Worm (Caenorhabditis elegans) whole organism, L4 larva: ENCODE results near the gene T26H5.10.

Experiments
- F10B5.3 ChIP-seq: sonication (generic microtip); optimal IDR thresholded peaks from 2 replicates; lab custom pipeline; 2016; ENCODE audit warnings: mild to moderate bottlenecking, missing genetic modification characterization, missing compliant biosample characterization
- F44E2.7 ChIP-seq: fragments of 200-800 bp; sonication (Bioruptor generic); IDR thresholded peaks from 2 replicates; pipeline ENCODE4 v2.1.2; 2022; ENCODE audit warnings: missing genetic modification characterization, missing compliant biosample characterization
- F49E8.2 ChIP-seq: sonication (generic microtip); optimal IDR thresholded peaks from 2 replicates; lab custom pipeline; 2016; ENCODE audit warnings: missing compliant biosample characterization, mild to moderate bottlenecking, missing genetic modification characterization, borderline replicate concordance
- T20F7.1 ChIP-seq: fragments of 200-800 bp; sonication (Bioruptor generic); optimal IDR thresholded peaks from 2 replicates; lab custom pipeline; 2018; ENCODE audit warnings: mild to moderate bottlenecking, missing genetic modification characterization, missing compliant biosample characterization
- ZK337.2 ChIP-seq: fragments of 200-800 bp; sonication (Bioruptor generic); IDR thresholded peaks from 2 replicates; pipeline ENCODE4 v1.3.6; 2022; ENCODE audit warnings: missing genetic modification reagents, missing genetic modification characterization, missing compliant biosample characterization
- ZK546.5 ChIP-seq, 2 experiments: sonication (generic microtip); optimal IDR thresholded peaks; 2 replicates each; lab custom pipeline; 2017; ENCODE audit warnings: missing biosample characterization in 2 of 2, missing genetic modification characterization in 2 of 2
- ama-1 ChIP-seq: fragments of 150-350 bp; optimal IDR thresholded peaks from 2 replicates; lab custom pipeline; 2014; ENCODE audit warnings: inconsistent platforms, mixed read lengths
- arid-1 ChIP-seq: fragments of 200-800 bp; sonication (Bioruptor generic); conservative IDR thresholded peaks from 2 replicates; pipeline ENCODE4 v1.3.6; 2022; ENCODE audit warnings: missing genetic modification reagents, missing genetic modification characterization, missing compliant biosample characterization
- attf-4 ChIP-seq: sonication (generic microtip); optimal IDR thresholded peaks from 3 replicates; lab custom pipeline; 2017; ENCODE audit warnings: missing biosample characterization, missing genetic modification characterization
- ceh-20 ChIP-seq: fragments of 200-800 bp; sonication (Bioruptor generic); IDR thresholded peaks from 2 replicates; pipeline ENCODE4 v1.3.6; 2022; ENCODE audit warnings: missing genetic modification reagents, missing genetic modification characterization, missing compliant biosample characterization
- ceh-82 ChIP-seq: sonication (generic microtip); optimal IDR thresholded peaks from 2 replicates; lab custom pipeline; 2017; ENCODE audit warnings: missing biosample characterization, missing genetic modification characterization
- ces-1 ChIP-seq: fragments of 150-350 bp; sonication (generic microtip); optimal IDR thresholded peaks from 4 replicates; lab custom pipeline; 2014; ENCODE audit warnings: missing biosample characterization, missing genetic modification reagents, missing genetic modification characterization
- cey-2 ChIP-seq: sonication (generic microtip); optimal IDR thresholded peaks from 3 replicates; lab custom pipeline; 2017; ENCODE audit warnings: missing genetic modification characterization, mild to moderate bottlenecking, missing compliant biosample characterization, antibody characterized with exemption, borderline replicate concordance; ENCODE audit not compliant: insufficient read depth
- ctbp-1 ChIP-seq: fragments of 200-800 bp; sonication (Bioruptor generic); IDR thresholded peaks from 2 replicates; pipeline ENCODE4 v1.3.6; 2022; ENCODE audit warnings: missing genetic modification reagents, missing genetic modification characterization, missing compliant biosample characterization
- daf-16 ChIP-seq, 3 experiments: sonication (generic microtip); optimal IDR thresholded peaks; 2 replicates each; lab custom pipeline; 2016 to 2017; ENCODE audit warnings: missing genetic modification characterization in 3 of 3, missing genetic modification reagents in 3 of 3, mild to moderate bottlenecking in 2 of 3, missing compliant biosample characterization in 2 of 3, missing biosample characterization in 1 of 3, moderate library complexity in 1 of 3
- daf-8 ChIP-seq: fragments of 200-800 bp; sonication (Bioruptor generic); IDR thresholded peaks from 2 replicates; pipeline ENCODE4 v1.3.6; 2022; ENCODE audit warnings: missing genetic modification characterization, missing compliant biosample characterization
- dmd-6 ChIP-seq: fragments of 200-800 bp; sonication (Bioruptor generic); IDR thresholded peaks from 2 replicates; pipeline ENCODE4 v1.3.6; 2022; ENCODE audit warnings: missing genetic modification reagents, missing genetic modification characterization, missing compliant biosample characterization
- egl-27 ChIP-seq: sonication (generic microtip); optimal IDR thresholded peaks from 3 replicates; lab custom pipeline; 2017; ENCODE audit warnings: missing biosample characterization, missing genetic modification reagents, missing genetic modification characterization
- egl-43 ChIP-seq: fragments of 200-800 bp; sonication (Bioruptor generic); IDR thresholded peaks from 2 replicates; pipeline ENCODE4 v1.3.6; 2022; ENCODE audit warnings: missing genetic modification reagents, missing genetic modification characterization, missing compliant biosample characterization
- lin-15B ChIP-seq: fragments of 150-350 bp; sonication (generic microtip); optimal IDR thresholded peaks from 3 replicates; lab custom pipeline; 2014; ENCODE audit warnings: missing biosample characterization, missing genetic modification characterization
- lin-29 ChIP-seq: fragments of 200-800 bp; sonication (Bioruptor generic); IDR thresholded peaks from 2 replicates; pipeline ENCODE4 v1.3.6; 2022; ENCODE audit warnings: missing genetic modification reagents, missing genetic modification characterization, missing compliant biosample characterization
- lin-38 ChIP-seq: fragments of 200-800 bp; sonication (Bioruptor generic); IDR thresholded peaks from 2 replicates; pipeline ENCODE4 v1.3.6; 2022; ENCODE audit warnings: missing genetic modification reagents, missing genetic modification characterization, missing compliant biosample characterization
- lir-3 ChIP-seq: sonication (generic microtip); optimal IDR thresholded peaks from 2 replicates; lab custom pipeline; 2016; ENCODE audit warnings: mild to moderate bottlenecking, missing genetic modification characterization, missing compliant biosample characterization
- lsy-2 ChIP-seq, 2 experiments: fragments of 150-350 bp in 1 of 2; sonication (generic microtip) in 1 of 2; optimal IDR thresholded peaks; 2 replicates each; lab custom pipeline; 2014 to 2017; ENCODE audit warnings: missing biosample characterization in 2 of 2, missing genetic modification characterization in 2 of 2
- madf-9 ChIP-seq: fragments of 200-800 bp; sonication (Bioruptor generic); conservative IDR thresholded peaks from 2 replicates; pipeline ENCODE4 v1.3.6; 2022; ENCODE audit warnings: missing genetic modification reagents, missing genetic modification characterization, missing compliant biosample characterization
- nhr-25 ChIP-seq: sonication (generic microtip); optimal IDR thresholded peaks from 2 replicates; lab custom pipeline; 2017; ENCODE audit warnings: missing genetic modification characterization, mild to moderate bottlenecking, missing compliant biosample characterization, antibody characterized with exemption, moderate library complexity, borderline replicate concordance; ENCODE audit not compliant: insufficient read depth
- nhr-48 ChIP-seq: sonication (generic microtip); optimal IDR thresholded peaks from 2 replicates; lab custom pipeline; 2016; ENCODE audit warnings: mild to moderate bottlenecking, missing genetic modification characterization, missing compliant biosample characterization
- nhr-76 ChIP-seq: fragments of 150-350 bp; optimal IDR thresholded peaks from 2 replicates; lab custom pipeline; 2014; ENCODE audit warnings: missing biosample characterization, missing genetic modification characterization
- set-16 ChIP-seq: fragments of 200-800 bp; sonication (Bioruptor generic); IDR thresholded peaks from 2 replicates; pipeline ENCODE4 v1.3.6; 2022; ENCODE audit warnings: missing genetic modification reagents, missing genetic modification characterization, missing compliant biosample characterization
- snpc-4 ChIP-seq: fragments of 150-350 bp; optimal IDR thresholded peaks from 2 replicates; lab custom pipeline; 2014; ENCODE audit warnings: missing biosample characterization, missing genetic modification characterization
- spr-1 ChIP-seq: sonication (generic microtip); optimal IDR thresholded peaks from 2 replicates; lab custom pipeline; 2016; ENCODE audit warnings: mild to moderate bottlenecking, missing genetic modification characterization, missing compliant biosample characterization
- spr-3 ChIP-seq: fragments of 200-800 bp; sonication (Bioruptor generic); optimal IDR thresholded peaks from 2 replicates; lab custom pipeline; 2018; ENCODE audit warnings: mild to moderate bottlenecking, missing genetic modification characterization, missing compliant biosample characterization
- tra-1 ChIP-seq: fragments of 200-800 bp; sonication (Bioruptor generic); IDR thresholded peaks from 2 replicates; pipeline ENCODE4 v1.3.6; 2022; ENCODE audit warnings: missing genetic modification reagents, missing genetic modification characterization, missing compliant biosample characterization
- unc-39 ChIP-seq: sonication (generic microtip); optimal IDR thresholded peaks from 2 replicates; lab custom pipeline; 2017; ENCODE audit warnings: missing biosample characterization, missing genetic modification characterization
- vab-7 ChIP-seq: fragments of 200-800 bp; sonication (Bioruptor generic); IDR thresholded peaks from 2 replicates; pipeline ENCODE4 v1.3.6; 2022; ENCODE audit warnings: missing genetic modification reagents, missing genetic modification characterization, missing compliant biosample characterization
- zfp-3 ChIP-seq: fragments of 200-800 bp; sonication (Bioruptor generic); conservative IDR thresholded peaks from 2 replicates; pipeline ENCODE4 v1.3.6; 2022; ENCODE audit warnings: missing genetic modification reagents, missing genetic modification characterization, missing compliant biosample characterization

The T26H5.10 gene

DNA sequence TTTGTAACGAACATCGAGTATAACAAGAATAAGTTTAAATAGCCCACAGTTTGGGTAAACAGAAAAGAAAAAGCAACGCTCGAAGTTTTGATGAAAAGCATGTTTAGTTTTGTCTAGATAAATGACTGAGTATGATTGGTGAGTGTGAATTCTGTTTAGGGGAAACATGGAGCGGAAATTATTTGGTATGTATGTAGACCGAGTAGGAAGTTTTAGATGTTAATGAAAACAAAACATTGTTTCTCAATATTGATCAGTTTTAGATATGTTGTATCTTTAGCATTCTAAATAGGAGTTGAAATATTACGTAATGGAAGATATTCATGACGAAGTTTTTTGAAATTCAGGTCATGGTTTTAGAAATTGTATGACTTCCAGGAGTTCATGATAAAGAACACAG lies 31.0 kb downstream of the T26H5.10 start, which contains the start of gene srbc-63:
srbc-63 (minus strand) TSS at position 101 of the 400 bp plus-strand sequence.
- no peak for TF ChIP-seq unc-39 (tag; lab: Kevin White, UChicago)

DNA sequence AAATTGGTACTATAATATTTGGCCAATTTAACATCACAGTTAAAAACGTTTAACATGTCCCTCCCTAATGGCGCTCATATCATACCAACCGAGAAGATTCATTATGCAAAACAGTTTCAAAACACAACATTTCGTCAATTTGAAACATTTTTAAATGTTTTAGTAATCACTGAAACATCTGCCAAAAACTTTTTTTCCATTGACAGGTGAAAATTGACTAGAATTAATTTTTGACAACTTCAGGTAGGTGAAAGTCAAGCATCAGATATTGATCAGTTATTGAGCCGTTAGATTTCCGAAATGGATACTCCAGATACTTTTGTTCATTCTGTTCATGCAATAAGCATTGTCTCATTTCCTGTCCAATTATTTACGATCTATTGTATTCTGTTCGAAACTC lies 36.7 kb downstream of the T26H5.10 start, which contains the start of gene srh-257:
srh-257 (plus strand) TSS at position 301 of the 400 bp plus-strand sequence.
- no peak for TF ChIP-seq ctbp-1 (GFP tag; lab: Robert Waterston, UW)
- TF ChIP-seq daf-8: no peak
- no peak for TF ChIP-seq nhr-76 (tag; lab: Kevin White, UChicago)

DNA sequence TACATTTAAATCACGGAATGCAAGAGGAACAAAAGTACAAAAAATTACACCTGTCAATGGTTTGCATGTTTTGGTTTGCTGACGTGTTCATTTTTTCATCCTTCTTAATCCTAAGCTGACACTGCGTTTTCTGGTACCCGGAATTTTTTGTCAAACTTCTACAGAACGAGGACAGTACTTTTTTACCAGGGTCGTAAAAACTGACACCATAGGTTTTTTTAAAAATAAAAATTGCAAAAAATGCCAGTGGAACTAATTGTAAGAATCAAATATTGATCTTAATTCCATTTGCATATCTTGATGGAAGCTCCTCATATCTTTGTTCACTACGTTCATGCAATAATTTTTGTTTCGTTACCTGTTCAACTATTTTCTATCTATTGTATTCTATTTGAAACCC lies 38.7 kb downstream of the T26H5.10 start, which contains the start of gene srh-258:
srh-258 (plus strand) TSS at position 301 of the 400 bp plus-strand sequence.
- TF ChIP-seq tra-1 (GFP tag; lab: Robert Waterston, UW) (no peak), F10B5.3 (tag; lab: Kevin White, UChicago) (no peak), ctbp-1 (GFP tag; lab: Robert Waterston, UW) (no peak), egl-43 (GFP tag; lab: Robert Waterston, UW) (no peak), daf-16 (GFP tag; optimal IDR thresholded peaks at IDR 0.05; lab: Kevin White, UChicago) (no peak), daf-16 (tag; optimal IDR thresholded peaks at IDR 0.05; lab: Kevin White, UChicago) (no peak), arid-1 (GFP tag; lab: Robert Waterston, UW) (no peak), nhr-25 (tag; lab: Kevin White, UChicago) (no peak), spr-1 (no peak), spr-3 (GFP tag; lab: Kevin White, UChicago) (no peak), T20F7.1 (no peak), madf-9 (no peak), attf-4 (tag; lab: Kevin White, UChicago) (no peak), lin-29 (GFP tag; lab: Robert Waterston, UW) (no peak), vab-7 (GFP tag; lab: Robert Waterston, UW) (no peak), ceh-20 (GFP tag; lab: Robert Waterston, UW) (no peak), lsy-2 (tag; optimal IDR thresholded peaks at IDR 0.05; lab: Kevin White, UChicago) (no peak), lir-3 (tag; lab: Kevin White, UChicago) (no peak), lin-38 (no peak), cey-2 (tag; lab: Kevin White, UChicago) (no peak), F44E2.7 (GFP tag; lab: Robert Waterston, UW) (no peak)

DNA sequence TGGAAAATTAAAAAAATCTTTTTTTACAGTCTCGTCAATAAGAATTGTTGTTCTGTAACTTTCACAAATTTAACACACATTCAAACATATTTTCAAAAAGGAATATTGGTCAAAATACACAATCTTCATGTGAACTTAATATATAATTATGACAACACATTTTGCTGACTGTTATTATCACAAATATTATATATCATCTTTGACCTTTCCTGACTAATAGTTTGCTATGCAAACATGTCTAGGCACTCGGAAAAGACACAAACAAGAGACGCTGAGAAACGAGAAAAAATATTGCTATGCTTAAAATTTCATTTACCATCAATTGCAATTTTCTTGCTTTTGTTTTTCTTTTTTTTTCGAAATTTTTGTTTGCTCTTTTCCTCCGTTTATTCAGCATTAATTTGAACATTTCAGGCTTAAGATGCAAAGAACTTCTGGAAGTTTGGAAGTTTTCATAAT lies 41.7 kb downstream of the T26H5.10 start, which contains the start of gene fbxa-135:
fbxa-135 (plus strand) TSS at position 409 of the 459 bp plus-strand sequence.
- no peak for TF ChIP-seq ceh-82 (tag; lab: Kevin White, UChicago)
- no peak for TF ChIP-seq lin-15B (tag; lab: Kevin White, UChicago)
- no peak for TF ChIP-seq nhr-48 (tag; lab: Kevin White, UChicago)
- TF ChIP-seq daf-16 (GFP tag; optimal IDR thresholded peaks at IDR 0.05; lab: Kevin White, UChicago): no peak
- peak; percentile 93 for TF ChIP-seq daf-16 (tag; optimal IDR thresholded peaks at IDR 0.05; lab: Kevin White, UChicago)
- no peak for TF ChIP-seq nhr-25 (tag; lab: Kevin White, UChicago)
- TF ChIP-seq arid-1 (GFP tag; lab: Robert Waterston, UW): no peak
- no peak for TF ChIP-seq ces-1 (GFP tag; lab: Kevin White, UChicago)
- no peak for TF ChIP-seq F49E8.2
- TF ChIP-seq ZK337.2 (GFP tag; lab: Robert Waterston, UW): no peak

DNA sequence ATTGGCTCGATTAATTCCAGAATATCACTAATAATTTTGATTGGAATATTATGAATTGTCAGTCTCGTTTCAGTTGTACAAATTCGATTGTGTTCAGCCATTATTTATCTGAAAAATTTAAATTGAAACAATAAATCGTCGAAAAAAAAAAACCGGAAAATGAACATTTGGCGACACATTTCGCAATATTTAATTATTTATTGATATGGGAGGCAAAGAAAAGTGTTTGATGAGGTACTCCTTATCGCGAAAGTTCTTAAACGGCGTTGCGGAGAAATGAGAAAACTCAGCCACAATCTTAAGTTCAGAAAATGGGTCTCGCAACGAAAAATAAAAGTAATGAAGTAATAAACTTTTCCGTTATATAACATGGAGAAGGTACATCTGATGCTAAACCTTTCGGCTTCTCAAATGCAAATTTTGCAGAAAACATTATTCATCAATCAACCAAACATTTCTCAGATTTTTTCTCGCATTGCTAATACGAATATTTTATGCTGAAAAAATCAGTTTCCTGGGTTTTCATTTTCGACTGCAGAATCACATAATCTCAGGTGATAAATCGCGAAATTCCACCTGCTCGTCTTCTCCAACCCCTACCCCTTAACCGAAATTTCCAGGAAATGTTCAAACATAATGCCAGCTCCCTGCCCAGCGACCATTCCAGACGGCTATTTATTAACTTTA lies 43.8 kb downstream of the T26H5.10 start, which contains the start of the genes T06E6.15 and sri-7:
T06E6.15 (minus strand) TSS at position 101 of the 687 bp plus-strand sequence.
sri-7 (plus strand) TSS at position 637 of the 687 bp plus-strand sequence.
- no peak for TF ChIP-seq snpc-4 (tag; lab: Kevin White, UChicago)
- no peak for TF ChIP-seq dmd-6 (GFP tag; lab: Robert Waterston, UW)
- no peak for TF ChIP-seq egl-27
- no peak for TF ChIP-seq F49E8.2
- no peak for TF ChIP-seq set-16 (GFP tag; lab: Robert Waterston, UW)
- TF ChIP-seq ZK546.5 (tag; optimal IDR thresholded peaks at IDR 0.05; lab: Kevin White, UChicago): no peak
- no peak for TF ChIP-seq zfp-3 (GFP tag; lab: Robert Waterston, UW)
- TF ChIP-seq nhr-76 (tag; lab: Kevin White, UChicago): no peak
- no peak for TF ChIP-seq arid-1 (GFP tag; lab: Robert Waterston, UW)
- no peak for TF ChIP-seq ama-1 (lab: Kevin White, UChicago)
